Worm (Caenorhabditis elegans) whole organism, late embryonic: Measurements from ENCODE around the gene F18E2.15.

ENCODE experiments used
- F13H6.1 ChIP-seq: sonication (generic microtip); optimal IDR thresholded peaks from 2 replicates; lab custom pipeline; 2016; ENCODE audit warnings: missing genetic modification characterization, missing compliant biosample characterization
- K09A11.1 ChIP-seq: sonication (generic microtip); optimal IDR thresholded peaks from 2 replicates; lab custom pipeline; 2017; ENCODE audit warnings: antibody characterized with exemption, mild to moderate bottlenecking, missing genetic modification characterization, missing compliant biosample characterization; ENCODE audit not compliant: insufficient read depth
- T23F11.4 ChIP-seq: fragments of 200-800 bp; sonication (Bioruptor generic); optimal IDR thresholded peaks from 2 replicates; lab custom pipeline; 2018; ENCODE audit warnings: mild to moderate bottlenecking, missing genetic modification characterization, missing compliant biosample characterization
- ahr-1 ChIP-seq: sonication (generic microtip); optimal IDR thresholded peaks from 2 replicates; lab custom pipeline; 2016; ENCODE audit warnings: missing genetic modification characterization, missing compliant biosample characterization
- ama-1 ChIP-seq: fragments of 150-350 bp; optimal IDR thresholded peaks from 2 replicates; lab custom pipeline; 2014
- ceh-14 ChIP-seq: sonication (generic microtip); optimal IDR thresholded peaks from 2 replicates; lab custom pipeline; 2016; ENCODE audit warnings: missing genotype, missing genetic modification characterization, missing compliant biosample characterization
- ceh-18 ChIP-seq: sonication (generic microtip); optimal IDR thresholded peaks from 2 replicates; lab custom pipeline; 2016; ENCODE audit warnings: missing genetic modification characterization, missing compliant biosample characterization
- ceh-2 ChIP-seq: sonication (generic microtip); optimal IDR thresholded peaks from 2 replicates; lab custom pipeline; 2016; ENCODE audit warnings: missing genotype, missing genetic modification characterization, missing compliant biosample characterization
- ceh-22 ChIP-seq: sonication (generic microtip); optimal IDR thresholded peaks from 2 replicates; lab custom pipeline; 2017; ENCODE audit warnings: missing biosample characterization, missing genetic modification characterization
- ceh-24 ChIP-seq: sonication (generic microtip); optimal IDR thresholded peaks from 2 replicates; lab custom pipeline; 2016; ENCODE audit warnings: mild to moderate bottlenecking, missing genetic modification characterization, missing compliant biosample characterization
- ceh-31 ChIP-seq: sonication (generic microtip); optimal IDR thresholded peaks from 2 replicates; lab custom pipeline; 2016; ENCODE audit warnings: missing genetic modification characterization, missing compliant biosample characterization
- ceh-34 ChIP-seq: sonication (generic microtip); optimal IDR thresholded peaks from 2 replicates; lab custom pipeline; 2016; ENCODE audit warnings: mild to moderate bottlenecking, missing genetic modification characterization, missing compliant biosample characterization
- che-1 ChIP-seq: sonication (generic microtip); optimal IDR thresholded peaks from 2 replicates; lab custom pipeline; 2016; ENCODE audit warnings: mild to moderate bottlenecking, missing genetic modification characterization, missing compliant biosample characterization
- dve-1 ChIP-seq: sonication (generic microtip); optimal IDR thresholded peaks from 2 replicates; lab custom pipeline; 2017; ENCODE audit warnings: antibody characterized with exemption, mild to moderate bottlenecking, missing genetic modification characterization, missing compliant biosample characterization
- elt-2 ChIP-seq: sonication (generic microtip); optimal IDR thresholded peaks from 2 replicates; lab custom pipeline; 2016; ENCODE audit warnings: missing genetic modification reagents, missing genetic modification characterization, missing compliant biosample characterization
- ets-4 ChIP-seq: sonication (generic microtip); optimal IDR thresholded peaks from 2 replicates; lab custom pipeline; 2016; ENCODE audit warnings: missing genetic modification characterization, missing compliant biosample characterization
- fax-1 ChIP-seq: sonication (generic microtip); optimal IDR thresholded peaks from 2 replicates; lab custom pipeline; 2016; ENCODE audit warnings: missing genotype, missing genetic modification characterization, missing compliant biosample characterization
- hlh-6 ChIP-seq: sonication (generic microtip); optimal IDR thresholded peaks from 2 replicates; lab custom pipeline; 2016; ENCODE audit warnings: missing genotype, missing genetic modification characterization, missing compliant biosample characterization
- lim-6 ChIP-seq: sonication (generic microtip); optimal IDR thresholded peaks from 2 replicates; lab custom pipeline; 2016; ENCODE audit warnings: missing genetic modification characterization, missing compliant biosample characterization
- mec-3 ChIP-seq: sonication (generic microtip); optimal IDR thresholded peaks from 2 replicates; lab custom pipeline; 2016; ENCODE audit warnings: borderline replicate concordance, missing genetic modification characterization, missing compliant biosample characterization
- nfya-1 ChIP-seq: sonication (generic microtip); optimal IDR thresholded peaks from 2 replicates; lab custom pipeline; 2017; ENCODE audit warnings: missing genetic modification characterization, mild to moderate bottlenecking, missing compliant biosample characterization, antibody characterized with exemption, moderate library complexity
- nhr-11 ChIP-seq: fragments of 150-350 bp; optimal IDR thresholded peaks from 2 replicates; lab custom pipeline; 2014; ENCODE audit warnings: missing biosample characterization, missing genetic modification characterization
- npax-4 ChIP-seq: sonication (generic microtip); optimal IDR thresholded peaks from 2 replicates; lab custom pipeline; 2016; ENCODE audit warnings: missing genetic modification characterization, missing compliant biosample characterization
- odd-2 ChIP-seq: sonication (generic microtip); optimal IDR thresholded peaks from 2 replicates; lab custom pipeline; 2017; ENCODE audit warnings: antibody characterized with exemption, mild to moderate bottlenecking, missing genetic modification characterization, missing compliant biosample characterization
- pat-9 ChIP-seq: fragments of 200-800 bp; sonication (Bioruptor generic); optimal IDR thresholded peaks from 2 replicates; lab custom pipeline; 2018; ENCODE audit warnings: mild to moderate bottlenecking, missing genetic modification characterization, moderate library complexity, missing compliant biosample characterization
- pax-1 ChIP-seq: fragments of 150-350 bp; optimal IDR thresholded peaks from 2 replicates; lab custom pipeline; 2014; ENCODE audit warnings: missing biosample characterization, missing genetic modification characterization
- pha-2 ChIP-seq: sonication (generic microtip); optimal IDR thresholded peaks from 2 replicates; lab custom pipeline; 2017; ENCODE audit warnings: mild to moderate bottlenecking, missing genetic modification characterization, missing compliant biosample characterization
- pha-4 ChIP-seq: fragments of 150-350 bp; optimal IDR thresholded peaks from 2 replicates; lab custom pipeline; 2018; ENCODE audit warnings: missing biosample characterization, missing genetic modification reagents, missing genetic modification characterization
- rnt-1 ChIP-seq: sonication (generic microtip); optimal IDR thresholded peaks from 2 replicates; lab custom pipeline; 2016; ENCODE audit warnings: missing genetic modification characterization, missing compliant biosample characterization
- tbx-2 ChIP-seq: sonication (generic microtip); optimal IDR thresholded peaks from 2 replicates; lab custom pipeline; 2016; ENCODE audit warnings: missing genetic modification characterization, missing compliant biosample characterization
- ttx-3 ChIP-seq: sonication (generic microtip); optimal IDR thresholded peaks from 2 replicates; lab custom pipeline; 2016; ENCODE audit warnings: missing genetic modification reagents, missing genetic modification characterization, missing compliant biosample characterization
- unc-42 ChIP-seq: sonication (generic microtip); optimal IDR thresholded peaks from 2 replicates; lab custom pipeline; 2016; ENCODE audit warnings: missing genotype, missing genetic modification characterization, missing compliant biosample characterization
- unc-55 ChIP-seq: sonication (generic microtip); optimal IDR thresholded peaks from 2 replicates; lab custom pipeline; 2017; ENCODE audit warnings: missing biosample characterization, missing genetic modification reagents, missing genetic modification characterization
- unc-86 ChIP-seq: sonication (generic microtip); optimal IDR thresholded peaks from 2 replicates; lab custom pipeline; 2016; ENCODE audit warnings: missing genetic modification characterization, missing compliant biosample characterization
- ztf-16 ChIP-seq: sonication (generic microtip); optimal IDR thresholded peaks from 2 replicates; lab custom pipeline; 2017; ENCODE audit warnings: missing genetic modification characterization, missing compliant biosample characterization

Gene F18E2.15

DNA sequence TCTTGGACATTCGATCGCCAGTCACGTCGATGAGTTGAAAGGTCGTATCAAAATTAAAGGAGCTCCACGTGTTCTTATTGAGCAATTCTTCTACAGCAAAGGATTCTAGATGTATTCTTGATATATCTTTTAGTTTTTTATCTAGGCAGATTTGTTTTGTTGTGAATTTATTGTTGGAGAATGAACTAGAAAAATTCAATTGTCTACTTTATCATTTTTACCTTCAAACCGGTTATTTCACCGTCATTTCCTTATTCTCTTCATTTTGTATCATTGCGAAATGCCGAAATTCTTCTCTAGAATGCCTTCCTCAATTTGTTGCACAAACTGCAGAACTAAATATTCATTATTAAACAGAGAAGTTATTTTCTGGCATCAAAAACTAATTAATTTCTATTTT, 31.6 kb downstream of the F18E2.15 start, which contains the start of gene R11D1.10 (continued):
- TF ChIP-seq pat-9 (no peak), ahr-1 (tag; lab: Kevin White, UChicago) (no peak)

DNA sequence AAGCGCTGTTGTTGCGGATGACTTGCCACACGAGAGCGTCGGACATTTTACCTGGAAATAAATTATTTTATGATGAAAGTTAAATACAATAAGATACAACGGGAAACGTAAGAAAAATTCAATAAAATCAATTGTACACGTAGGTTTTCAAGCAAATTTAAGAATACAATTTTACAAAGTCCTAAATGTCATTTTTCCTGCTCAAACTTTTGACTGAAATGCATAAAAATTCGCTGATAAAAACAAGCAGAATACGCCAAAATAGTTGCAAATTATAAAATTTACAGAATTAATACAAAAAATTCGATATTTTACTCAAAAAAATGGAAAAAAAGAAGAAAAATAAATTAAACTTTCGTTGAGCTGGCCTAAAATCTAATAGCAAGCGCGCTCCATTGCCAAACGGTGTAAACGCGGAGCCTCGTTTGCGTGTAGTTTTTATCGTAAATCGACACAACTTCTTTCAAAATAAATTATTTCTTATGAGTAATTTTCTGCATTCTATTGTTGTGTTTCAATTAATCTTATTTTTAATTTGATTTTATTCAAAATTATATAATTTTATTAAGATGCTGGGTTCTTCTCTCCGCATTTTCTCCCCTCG, 32.6 kb downstream of the F18E2.15 start, which contains the start of the genes rpl-28 and mrpl-49:
Gene rpl-28, minus strand, starts transcription at position 51 of the 604 bp plus-strand sequence.
Gene mrpl-49, plus strand, starts transcription at position 570 of the 604 bp plus-strand sequence.
- TF ChIP-seq ztf-16 (no peak), ceh-22 (tag; lab: Kevin White, UChicago) (no peak), ceh-34 (peak; percentile 16), unc-55 (GFP tag; lab: Kevin White, UChicago) (no peak), dve-1 (tag; lab: Kevin White, UChicago) (peak; percentile 63), ama-1 (lab: Kevin White, UChicago) (no peak), fax-1 (tag; lab: Kevin White, UChicago) (no peak), ceh-14 (tag; lab: Kevin White, UChicago) (peak; percentile 3), nhr-11 (tag; lab: Kevin White, UChicago) (no peak), unc-86 (tag; lab: Kevin White, UChicago) (peak; percentile 4), K09A11.1 (no peak), pat-9 (no peak), ceh-24 (tag; lab: Kevin White, UChicago) (no peak), ttx-3 (tag; lab: Kevin White, UChicago) (peak; percentile 5), ets-4 (tag; lab: Kevin White, UChicago) (no peak), tbx-2 (peak; percentile 16), nfya-1 (tag; lab: Kevin White, UChicago) (peak; percentile 76), pha-2 (no peak), pax-1 (tag; lab: Kevin White, UChicago) (no peak), unc-42 (peak; percentile 84), ceh-18 (tag; lab: Kevin White, UChicago) (peak; percentile 17), elt-2 (tag; lab: Kevin White, UChicago) (peak; percentile 36), ceh-31 (tag; lab: Kevin White, UChicago) (peak; percentile 58), odd-2 (tag; lab: Kevin White, UChicago) (no peak), npax-4 (no peak), mec-3 (tag; lab: Kevin White, UChicago) (no peak)
- TF ChIP-seq, all 69 proteins: peak for 11

DNA sequence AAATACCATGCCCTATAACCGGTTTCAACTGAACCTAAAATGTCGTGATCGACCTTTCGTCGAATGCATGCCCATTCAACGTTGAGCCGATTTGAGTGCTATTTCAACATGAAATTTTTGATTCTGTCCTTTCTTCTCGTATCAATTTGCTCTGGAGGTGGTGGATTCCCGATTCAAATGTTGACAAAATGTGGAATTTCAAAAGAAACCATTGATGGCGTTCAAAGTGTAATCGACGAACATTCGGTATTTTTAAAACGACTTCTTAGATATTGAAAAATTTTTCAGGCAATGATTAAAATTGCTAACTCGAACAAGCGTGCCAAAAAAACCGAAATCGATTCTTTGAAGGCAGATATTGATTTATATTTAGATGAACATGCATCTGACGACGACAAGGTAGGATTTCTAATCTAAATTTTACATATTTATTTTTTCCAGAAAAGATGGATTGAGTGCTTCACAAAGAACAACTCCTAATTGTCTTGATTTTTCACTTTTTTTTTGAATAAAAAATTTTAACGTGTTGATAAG, 33.6 kb downstream of the F18E2.15 start, which contains the start of gene R11D1.13:
Gene R11D1.13, plus strand, starts transcription at position 51 of the 534 bp plus-strand sequence.
- TF ChIP-seq unc-42 (no peak), hlh-6 (no peak), unc-86 (tag; lab: Kevin White, UChicago) (no peak), lim-6 (tag; lab: Kevin White, UChicago) (no peak), ceh-31 (tag; lab: Kevin White, UChicago) (no peak), ceh-14 (tag; lab: Kevin White, UChicago) (no peak), rnt-1 (tag; lab: Kevin White, UChicago) (no peak), pha-4 (no peak), F13H6.1 (no peak), che-1 (tag; lab: Kevin White, UChicago) (no peak), dve-1 (tag; lab: Kevin White, UChicago) (no peak)

DNA sequence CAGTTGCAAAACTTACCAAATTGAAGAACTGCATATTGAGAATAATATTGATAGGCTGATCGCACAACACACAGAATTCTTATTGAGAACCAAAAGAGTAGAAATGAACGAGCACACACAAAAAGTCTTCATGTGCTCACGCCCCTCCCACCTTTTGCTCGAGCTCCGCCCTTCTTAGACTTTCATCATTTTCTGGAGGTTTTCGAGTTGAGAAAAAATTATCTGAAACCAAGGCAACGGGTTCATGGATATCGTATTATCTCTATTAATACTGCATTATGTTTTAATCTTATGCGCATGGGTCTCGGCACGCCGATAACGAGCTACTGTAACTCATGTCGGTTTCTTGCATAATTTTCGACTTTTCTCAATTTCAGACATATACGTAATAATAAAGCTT, 34.9 kb downstream of the F18E2.15 start, which contains the start of gene R11D1.12:
Gene R11D1.12, minus strand, starts transcription at position 101 of the 400 bp plus-strand sequence.
- TF ChIP-seq npax-4, result no peak
- TF ChIP-seq ceh-2 (tag; lab: Kevin White, UChicago), result no peak
- TF ChIP-seq T23F11.4, result no peak
- TF ChIP-seq F13H6.1, result no peak
- no peak for TF ChIP-seq unc-42
